Fruit fly (Drosophila melanogaster) whole organism, prepupa: Measurements from ENCODE around the gene CG15353.
A peak's percentile ranks its signal among the peaks of the same experiment; 100 is the strongest.

Experiments
- Blimp-1 ChIP-seq: fragments of 200-800 bp; sonication (Bioruptor generic); optimal IDR thresholded peaks from 3 replicates; lab custom pipeline; 2017; ENCODE audit warnings: missing biosample characterization, missing genetic modification characterization, mild to moderate bottlenecking, moderate library complexity, missing genetic modification reagents
- CG10631 ChIP-seq: fragments of 200-800 bp; sonication (Bioruptor generic); optimal IDR thresholded peaks from 2 replicates; lab custom pipeline; 2016; ENCODE audit warnings: missing biosample characterization, missing genetic modification characterization
- CG11294 ChIP-seq: fragments of 200-800 bp; sonication (Bioruptor generic); IDR thresholded peaks from 2 replicates; pipeline ENCODE4 v1.3.6; 2022; ENCODE audit warnings: missing biosample characterization, missing genetic modification characterization
- CG11762 ChIP-seq: fragments of 200-800 bp; sonication (Bioruptor generic); optimal IDR thresholded peaks from 3 replicates; lab custom pipeline; 2016; ENCODE audit warnings: missing biosample characterization, missing genetic modification characterization; ENCODE audit not compliant: insufficient read depth
- CG16779 ChIP-seq: fragments of 200-800 bp; sonication (Bioruptor generic); optimal IDR thresholded peaks from 3 replicates; lab custom pipeline; 2017; ENCODE audit warnings: missing biosample characterization, mild to moderate bottlenecking, missing genetic modification characterization
- CG3032 ChIP-seq: fragments of 200-800 bp; optimal IDR thresholded peaks from 2 replicates; lab custom pipeline; 2019; ENCODE audit warnings: missing biosample characterization, mild to moderate bottlenecking, missing genetic modification characterization, moderate library complexity
- CG31627 ChIP-seq: fragments of 200-800 bp; sonication (Bioruptor generic); optimal IDR thresholded peaks from 3 replicates; lab custom pipeline; 2016; ENCODE audit warnings: missing biosample characterization, missing genetic modification characterization
- CG6276 ChIP-seq: fragments of 200-800 bp; sonication (Bioruptor generic); optimal IDR thresholded peaks from 2 replicates; lab custom pipeline; 2017; ENCODE audit warnings: missing biosample characterization, mild to moderate bottlenecking, missing genetic modification characterization
- CG6792 ChIP-seq: fragments of 200-800 bp; sonication (Bioruptor generic); optimal IDR thresholded peaks from 3 replicates; lab custom pipeline; 2016; ENCODE audit warnings: missing biosample characterization, missing genetic modification characterization
- CG6808 ChIP-seq: fragments of 200-800 bp; sonication (Bioruptor generic); optimal IDR thresholded peaks from 3 replicates; lab custom pipeline; 2017; ENCODE audit warnings: missing biosample characterization, missing genetic modification characterization, mild to moderate bottlenecking, moderate library complexity, missing genetic modification reagents
- CG7368 ChIP-seq: fragments of 200-800 bp; sonication (Bioruptor generic); optimal IDR thresholded peaks from 3 replicates; lab custom pipeline; 2016; ENCODE audit warnings: missing biosample characterization, missing genetic modification characterization
- CG8119 ChIP-seq: fragments of 200-800 bp; sonication (Bioruptor generic); IDR thresholded peaks from 3 replicates; pipeline ENCODE4 v1.3.6; 2022; ENCODE audit warnings: missing biosample characterization, missing genetic modification characterization
- CG8319 ChIP-seq: fragments of 200-800 bp; sonication (Bioruptor generic); optimal IDR thresholded peaks from 3 replicates; lab custom pipeline; 2016; ENCODE audit warnings: missing biosample characterization, missing genetic modification characterization
- CG8632 ChIP-seq: fragments of 200-800 bp; sonication (Bioruptor generic); optimal IDR thresholded peaks from 3 replicates; lab custom pipeline; 2016; ENCODE audit warnings: missing biosample characterization, missing genetic modification characterization
- CG9139 ChIP-seq: fragments of 200-800 bp; sonication (Bioruptor generic); optimal IDR thresholded peaks from 3 replicates; lab custom pipeline; 2017; ENCODE audit warnings: missing biosample characterization, mild to moderate bottlenecking, missing genetic modification characterization
- Eip78C ChIP-seq: fragments of 200-800 bp; sonication (Bioruptor generic); peaks from one replicate; lab custom pipeline; 2016; ENCODE audit warnings: missing biosample characterization, missing genetic modification characterization
- Eip93F ChIP-seq: fragments of 200-800 bp; sonication (Bioruptor generic); optimal IDR thresholded peaks from 2 replicates; lab custom pipeline; 2016; ENCODE audit warnings: missing biosample characterization, mild to moderate bottlenecking, missing genetic modification characterization
- Hr39 ChIP-seq: fragments of 200-800 bp; sonication (Bioruptor generic); optimal IDR thresholded peaks from 2 replicates; lab custom pipeline; 2016; ENCODE audit warnings: missing biosample characterization, missing genetic modification characterization
- Hr4 ChIP-seq: fragments of 200-800 bp; sonication (Bioruptor generic); optimal IDR thresholded peaks from 3 replicates; lab custom pipeline; 2016; ENCODE audit warnings: missing biosample characterization, missing genetic modification characterization
- Met ChIP-seq: fragments of 200-800 bp; sonication (Bioruptor generic); optimal IDR thresholded peaks from 3 replicates; lab custom pipeline; 2016; ENCODE audit warnings: missing biosample characterization, missing genetic modification characterization
- Sox102F ChIP-seq: fragments of 200-800 bp; sonication (Bioruptor generic); optimal IDR thresholded peaks from 2 replicates; lab custom pipeline; 2016; ENCODE audit warnings: missing biosample characterization, mild to moderate bottlenecking, missing genetic modification characterization
- Sox14 ChIP-seq: fragments of 200-800 bp; sonication (Bioruptor generic); optimal IDR thresholded peaks from 3 replicates; lab custom pipeline; 2016; ENCODE audit warnings: missing biosample characterization, missing genetic modification characterization
- Sox15 ChIP-seq: fragments of 200-800 bp; sonication (Bioruptor generic); optimal IDR thresholded peaks from 3 replicates; lab custom pipeline; 2016; ENCODE audit warnings: missing biosample characterization, missing genetic modification characterization
- achi ChIP-seq: fragments of 200-800 bp; sonication (Bioruptor generic); optimal IDR thresholded peaks from 3 replicates; lab custom pipeline; 2016; ENCODE audit warnings: missing biosample characterization, missing genetic modification characterization
- acj6 ChIP-seq: fragments of 200-800 bp; sonication (Bioruptor generic); optimal IDR thresholded peaks from 3 replicates; lab custom pipeline; 2016; ENCODE audit warnings: missing biosample characterization, missing genetic modification characterization
- cyc ChIP-seq: fragments of 200-800 bp; sonication (Bioruptor generic); optimal IDR thresholded peaks from 3 replicates; lab custom pipeline; 2016; ENCODE audit warnings: missing biosample characterization, missing genetic modification characterization
- dac ChIP-seq: fragments of 200-800 bp; sonication (Bioruptor generic); optimal IDR thresholded peaks from 2 replicates; lab custom pipeline; 2017; ENCODE audit warnings: missing biosample characterization, mild to moderate bottlenecking, missing genetic modification characterization
- eg ChIP-seq: fragments of 200-800 bp; sonication (Bioruptor generic); IDR thresholded peaks from 3 replicates; pipeline ENCODE4 v1.3.6; 2022; ENCODE audit warnings: missing biosample characterization, missing genetic modification characterization
- fd59A ChIP-seq: fragments of 200-800 bp; sonication (Bioruptor generic); optimal IDR thresholded peaks from 2 replicates; lab custom pipeline; 2017; ENCODE audit warnings: missing biosample characterization, mild to moderate bottlenecking, missing genetic modification characterization, missing genetic modification reagents
- fd85E ChIP-seq: fragments of 200-800 bp; sonication (Bioruptor generic); optimal IDR thresholded peaks from 3 replicates; lab custom pipeline; 2016; ENCODE audit warnings: missing biosample characterization, missing genetic modification characterization
- fkh ChIP-seq: fragments of 200-800 bp; sonication (Bioruptor generic); optimal IDR thresholded peaks from 3 replicates; lab custom pipeline; 2017; ENCODE audit warnings: missing biosample characterization, mild to moderate bottlenecking, missing genetic modification characterization, moderate library complexity
- lz ChIP-seq: fragments of 200-800 bp; sonication (Bioruptor generic); optimal IDR thresholded peaks from 3 replicates; lab custom pipeline; 2016; ENCODE audit warnings: missing biosample characterization, missing genetic modification characterization
- pdm3 ChIP-seq: fragments of 200-800 bp; sonication (Bioruptor generic); optimal IDR thresholded peaks from 3 replicates; lab custom pipeline; 2016; ENCODE audit warnings: missing biosample characterization, missing genetic modification characterization
- salr ChIP-seq, 2 experiments: fragments of 200-800 bp; sonication (Bioruptor generic); optimal IDR thresholded peaks; 3 replicates each; lab custom pipeline; 2016 to 2018; ENCODE audit warnings: missing biosample characterization in 2 of 2, missing genetic modification characterization in 2 of 2, mild to moderate bottlenecking in 1 of 2
- spab ChIP-seq: fragments of 200-800 bp; sonication (Bioruptor generic); optimal IDR thresholded peaks from 2 replicates; lab custom pipeline; 2017; ENCODE audit warnings: missing biosample characterization, mild to moderate bottlenecking, missing genetic modification characterization, missing genetic modification reagents
- ss ChIP-seq, 2 experiments: fragments of 200-800 bp; sonication (Bioruptor generic); optimal IDR thresholded peaks; 2 replicates in 1 of 2; 3 replicates in 1 of 2; lab custom pipeline; 2017 to 2018; ENCODE audit warnings: mild to moderate bottlenecking in 2 of 2, missing biosample characterization in 2 of 2, missing genetic modification characterization in 2 of 2, moderate library complexity in 1 of 2
- svp ChIP-seq: fragments of 200-800 bp; sonication (Bioruptor generic); peaks from one replicate; lab custom pipeline; 2016; ENCODE audit warnings: missing biosample characterization, missing genetic modification characterization
- topi ChIP-seq: fragments of 200-800 bp; sonication (Bioruptor generic); optimal IDR thresholded peaks from 3 replicates; lab custom pipeline; 2016; ENCODE audit warnings: missing biosample characterization, missing genetic modification characterization

CG15353 gene

dm6 chr2L:2007093-2007492, at the start of gene CG15353:
Gene CG15353 (minus strand): TSS chr2L:2007193.
- TF ChIP-seq svp (GFP tag; lab: Kevin White, UChicago) (no peak), CG3032 (no peak), Met (no peak), salr (GFP tag; optimal IDR thresholded peaks at IDR 0.05; lab: Kevin White, UChicago) (no peak), CG6792 (GFP tag; lab: Kevin White, UChicago) (no peak), CG8119 (GFP tag; lab: Robert Waterston, UW) (no peak), spab (no peak), lz (GFP tag; lab: Kevin White, UChicago) (no peak), pdm3 (GFP tag; lab: Kevin White, UChicago) (no peak), Hr39 (no peak), Sox102F (GFP tag; lab: Kevin White, UChicago) (no peak), CG6808 (GFP tag; lab: Kevin White, UChicago) (no peak), Sox14 (no peak), Eip78C (no peak), cyc (GFP tag; lab: Kevin White, UChicago) (no peak), achi (GFP tag; lab: Kevin White, UChicago) (no peak), acj6 (no peak), CG7368 (no peak), Eip93F (GFP tag; lab: Kevin White, UChicago) (no peak), CG31627 (no peak)

DNA sequence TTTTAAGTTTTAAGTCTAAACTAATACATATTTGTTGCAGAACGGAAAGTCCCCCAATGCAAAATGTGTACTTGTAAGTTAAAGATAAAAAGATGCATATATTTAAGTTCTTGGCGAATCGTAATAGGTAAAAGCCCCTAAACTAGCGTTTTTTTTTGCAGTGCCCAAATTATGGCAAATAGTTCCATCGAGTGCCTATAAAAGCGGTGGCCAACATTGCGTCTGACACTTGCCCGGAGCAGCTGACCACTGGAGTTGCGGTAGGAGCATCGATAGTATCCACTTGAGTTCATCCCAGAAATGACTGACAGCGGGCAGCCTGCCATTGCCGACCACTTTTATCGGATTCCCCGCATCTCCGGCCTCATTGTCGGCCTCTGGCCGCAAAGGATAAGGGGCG, 47.3 kb upstream of the CG15353 start, which contains the start of gene Or22c:
Or22c (plus strand) TSS at position 301 of the 400 bp plus-strand sequence.
- no peak for TF ChIP-seq Met
- no peak for TF ChIP-seq Hr39
- TF ChIP-seq Sox102F (GFP tag; lab: Kevin White, UChicago): no peak
- no peak for TF ChIP-seq CG11294 (GFP tag; lab: Robert Waterston, UW)
- no peak for TF ChIP-seq eg
- TF ChIP-seq CG6808 (GFP tag; lab: Kevin White, UChicago): no peak
- no peak for TF ChIP-seq CG8632 (GFP tag; lab: Kevin White, UChicago)
- TF ChIP-seq CG8119 (GFP tag; lab: Robert Waterston, UW): no peak
- no peak for TF ChIP-seq fd85E (GFP tag; lab: Kevin White, UChicago)
- no peak for TF ChIP-seq CG10631 (GFP tag; lab: Kevin White, UChicago)
- TF ChIP-seq CG8319: no peak
- no peak for TF ChIP-seq fkh (GFP tag; lab: Kevin White, UChicago)

dm6 chr2L:2045265-2045664, 38.3 kb upstream of the CG15353 start, which contains the start of gene Kebab:
Gene Kebab (plus strand): TSS chr2L:2045494.
- TF ChIP-seq Blimp-1 (GFP tag; lab: Kevin White, UChicago): peak; percentile 42
- TF ChIP-seq ss (GFP tag; optimal IDR thresholded peaks at IDR 0.05; lab: Kevin White, UChicago): no peak
- peak; percentile 99 for TF ChIP-seq achi (GFP tag; lab: Kevin White, UChicago)
- TF ChIP-seq, all 60 proteins: peak for 2

DNA sequence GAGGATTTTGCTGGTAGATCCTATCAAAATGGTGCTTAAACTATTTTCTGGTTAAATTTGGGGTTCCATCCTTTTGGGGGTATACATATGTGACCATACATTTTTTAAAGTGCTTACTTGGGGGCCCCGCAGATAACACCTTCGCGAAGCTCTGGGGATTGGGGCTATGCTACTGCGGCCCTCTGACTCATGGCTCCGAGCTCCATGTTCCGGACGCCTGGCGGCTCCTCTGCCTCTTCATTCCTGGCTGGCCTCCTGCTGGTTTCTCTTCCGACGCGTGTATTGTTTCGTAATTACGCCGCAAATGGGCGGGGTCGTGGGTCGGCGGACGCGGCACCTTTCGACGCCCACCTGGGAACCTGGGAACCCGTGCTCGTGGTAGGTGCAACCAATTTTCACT, 37.8 kb upstream of the CG15353 start:
- no peak for TF ChIP-seq lz (GFP tag; lab: Kevin White, UChicago)
- no peak for TF ChIP-seq svp (GFP tag; lab: Kevin White, UChicago)
- no peak for TF ChIP-seq Eip93F (GFP tag; lab: Kevin White, UChicago)
- no peak for TF ChIP-seq CG8632 (GFP tag; lab: Kevin White, UChicago)
- TF ChIP-seq CG6808 (GFP tag; lab: Kevin White, UChicago): no peak
- no peak for TF ChIP-seq Hr4 (GFP tag; lab: Kevin White, UChicago)
- no peak for TF ChIP-seq CG16779 (tag; lab: Kevin White, UChicago)
- TF ChIP-seq acj6: no peak
- no peak for TF ChIP-seq Sox15 (GFP tag; lab: Kevin White, UChicago)
- TF ChIP-seq fd59A (GFP tag; lab: Kevin White, UChicago): no peak
- TF ChIP-seq topi: no peak
- no peak for TF ChIP-seq CG9139
- TF ChIP-seq cyc (GFP tag; lab: Kevin White, UChicago): no peak
- no peak for TF ChIP-seq dac
- TF ChIP-seq fd85E (GFP tag; lab: Kevin White, UChicago): no peak
- TF ChIP-seq achi (GFP tag; lab: Kevin White, UChicago): no peak
- no peak for TF ChIP-seq CG11762 (GFP tag; lab: Kevin White, UChicago)
- no peak for TF ChIP-seq Blimp-1 (GFP tag; lab: Kevin White, UChicago)
- TF ChIP-seq CG6276 (GFP tag; lab: Kevin White, UChicago): no peak
